Worm (Caenorhabditis elegans): ENCODE results near the gene ttr-22.

ttr-22 gene

ce11 chrV:12241126-12241525, at the start of gene ttr-22:
Gene ttr-22, plus strand, starts transcription at chrV:12241426.
- TF ChIP-seq unc-55 (GFP tag; optimal IDR thresholded peaks at IDR 0.05) (no peak), unc-39 (tag; optimal IDR thresholded peaks at IDR 0.05) (no peak), crh-2 (tag; optimal IDR thresholded peaks at IDR 0.05) (no peak), unc-62 (GFP tag; optimal IDR thresholded peaks at IDR 0.05) (no peak), nhr-21 (tag; optimal IDR thresholded peaks at IDR 0.05) (no peak), fos-1 (tag; optimal IDR thresholded peaks at IDR 0.05) (no peak), sma-9 (GFP tag; optimal IDR thresholded peaks at IDR 0.05) (no peak), sma-9 (tag; optimal IDR thresholded peaks at IDR 0.05) (no peak), zag-1 (tag; optimal IDR thresholded peaks at IDR 0.05) (no peak), ceh-16 (tag; optimal IDR thresholded peaks at IDR 0.05) (no peak), egl-27 (tag; optimal IDR thresholded peaks at IDR 0.05) (no peak), lin-11 (tag; optimal IDR thresholded peaks at IDR 0.05) (no peak), lin-39 (tag; optimal IDR thresholded peaks at IDR 0.05) (no peak), sma-3 (GFP tag; optimal IDR thresholded peaks at IDR 0.05) (no peak), blmp-1 (tag; optimal IDR thresholded peaks at IDR 0.05; ENCODE audit: insufficient read depth) (no peak), sem-4 (tag; optimal IDR thresholded peaks at IDR 0.05) (no peak), lsy-2 (tag; optimal IDR thresholded peaks at IDR 0.05) (no peak), aly-2 (tag; optimal IDR thresholded peaks at IDR 0.05) (no peak)

- no peak for TF ChIP-seq sma-9 (GFP tag; optimal IDR thresholded peaks at IDR 0.05)
- no peak for TF ChIP-seq sma-9 (tag; optimal IDR thresholded peaks at IDR 0.05)
- TF ChIP-seq ZK546.5 (tag; optimal IDR thresholded peaks at IDR 0.05): no peak
- TF ChIP-seq mab-5 (tag; optimal IDR thresholded peaks at IDR 0.05): no peak
- no peak for TF ChIP-seq fos-1 (tag; optimal IDR thresholded peaks at IDR 0.05)
- TF ChIP-seq mbf-1 (tag; optimal IDR thresholded peaks at IDR 0.05): no peak
Observed at ce11 chrV:12192129-12192528, 49.1 kb upstream of the ttr-22 start, which contains the start of gene rnp-1. Gene rnp-1, plus strand, starts transcription at chrV:12192273.

ce11 chrV:12194275-12194674, 47.0 kb upstream of the ttr-22 start, which contains the start of gene ogdh-2:
Gene ogdh-2, plus strand, starts transcription at chrV:12194507.
- no peak for TF ChIP-seq aly-2 (tag; optimal IDR thresholded peaks at IDR 0.05)
- TF ChIP-seq egl-27 (tag; optimal IDR thresholded peaks at IDR 0.05): no peak
- TF ChIP-seq snpc-4 (tag; optimal IDR thresholded peaks at IDR 0.05): no peak
- no peak for TF ChIP-seq skn-1 (tag; optimal IDR thresholded peaks at IDR 0.05)
- no peak for TF ChIP-seq lin-11 (tag; optimal IDR thresholded peaks at IDR 0.05)
- no peak for TF ChIP-seq unc-62 (GFP tag; optimal IDR thresholded peaks at IDR 0.05)
- TF ChIP-seq nhr-12 (tag; optimal IDR thresholded peaks at IDR 0.05): no peak
- no peak for TF ChIP-seq alr-1 (tag; optimal IDR thresholded peaks at IDR 0.05)
- no peak for TF ChIP-seq dmd-4 (tag; optimal IDR thresholded peaks at IDR 0.05)
- no peak for TF ChIP-seq nhr-11 (tag; optimal IDR thresholded peaks at IDR 0.05)
- peak; percentile 6 for TF ChIP-seq nhr-21 (tag; optimal IDR thresholded peaks at IDR 0.05)
- no peak for TF ChIP-seq lin-13 (GFP tag; optimal IDR thresholded peaks at IDR 0.05)
- TF ChIP-seq nhr-10 (tag; optimal IDR thresholded peaks at IDR 0.05): no peak
- no peak for TF ChIP-seq lin-39 (tag; optimal IDR thresholded peaks at IDR 0.05)
- TF ChIP-seq sem-4 (tag; optimal IDR thresholded peaks at IDR 0.05): no peak
- TF ChIP-seq gmeb-1 (tag; optimal IDR thresholded peaks at IDR 0.05): no peak
- no peak for TF ChIP-seq nhr-237 (tag; optimal IDR thresholded peaks at IDR 0.05)
- no peak for TF ChIP-seq R02D3.7 (tag; optimal IDR thresholded peaks at IDR 0.05)
- no peak for TF ChIP-seq nhr-77 (tag; optimal IDR thresholded peaks at IDR 0.05)
- TF ChIP-seq ceh-82 (tag; optimal IDR thresholded peaks at IDR 0.05): no peak
- TF ChIP-seq elt-3 (tag; optimal IDR thresholded peaks at IDR 0.05): no peak
- TF ChIP-seq unc-55 (GFP tag; optimal IDR thresholded peaks at IDR 0.05): no peak
- TF ChIP-seq ztf-1 (GFP tag; conservative IDR thresholded peaks at IDR 0.05): no peak
- peak; percentile 40 for TF ChIP-seq nhr-25 (tag; optimal IDR thresholded peaks at IDR 0.05)
- TF ChIP-seq ceh-16 (tag; optimal IDR thresholded peaks at IDR 0.05): peak; percentile 39
- TF ChIP-seq nhr-129 (tag; optimal IDR thresholded peaks at IDR 0.05): no peak
- TF ChIP-seq C34F6.9 (tag; optimal IDR thresholded peaks at IDR 0.05): no peak
- peak in 1 of 2 experiments; percentile 13 for TF ChIP-seq lsy-2 (tag; optimal IDR thresholded peaks at IDR 0.05)
- no peak for TF ChIP-seq ZK546.5 (tag; optimal IDR thresholded peaks at IDR 0.05)
- TF ChIP-seq crh-2 (tag; optimal IDR thresholded peaks at IDR 0.05): no peak
- TF ChIP-seq elt-1 (tag; optimal IDR thresholded peaks at IDR 0.05): no peak
- no peak for TF ChIP-seq peb-1 (tag; optimal IDR thresholded peaks at IDR 0.05)
- no peak for TF ChIP-seq mdl-1 (tag; optimal IDR thresholded peaks at IDR 0.05)
- TF ChIP-seq F13H6.1 (tag; optimal IDR thresholded peaks at IDR 0.05): no peak
- TF ChIP-seq ama-1 (optimal IDR thresholded peaks at IDR 0.05): no peak
- no peak for TF ChIP-seq mab-5 (tag; optimal IDR thresholded peaks at IDR 0.05)
- no peak for TF ChIP-seq Y55F3AM.14 (GFP tag; optimal IDR thresholded peaks at IDR 0.05)
- no peak for TF ChIP-seq unc-39 (tag; optimal IDR thresholded peaks at IDR 0.05)
- no peak for TF ChIP-seq blmp-1 (tag; optimal IDR thresholded peaks at IDR 0.05; ENCODE audit: insufficient read depth)
- TF ChIP-seq nhr-23 (tag; optimal IDR thresholded peaks at IDR 0.05): no peak
- peak; percentile 10 for TF ChIP-seq fos-1 (tag; optimal IDR thresholded peaks at IDR 0.05)
- TF ChIP-seq sma-3 (GFP tag; optimal IDR thresholded peaks at IDR 0.05): peak; percentile 48
- TF ChIP-seq ztf-11 (tag; optimal IDR thresholded peaks at IDR 0.05): no peak
- TF ChIP-seq sma-9 (GFP tag; optimal IDR thresholded peaks at IDR 0.05): no peak
- TF ChIP-seq sma-9 (tag; optimal IDR thresholded peaks at IDR 0.05): no peak
- TF ChIP-seq ztf-4 (tag; optimal IDR thresholded peaks at IDR 0.05): no peak
- no peak for TF ChIP-seq nhr-6 (tag; optimal IDR thresholded peaks at IDR 0.05)

Measured in whole organism, L2 larva.